Worm (Caenorhabditis elegans): ENCODE results near the gene B0303.7.

The B0303.7 gene

ce11 chrIII:8700289-8700957, 7.0 kb downstream of the B0303.7 start, which contains the start of the genes sdz-1 and vps-33.1 (continued):
- TF ChIP-seq hlh-4 (tag; optimal IDR thresholded peaks at IDR 0.05) (no peak), tbx-2 (tag; optimal IDR thresholded peaks at IDR 0.05) (peak; percentile 55), snpc-4 (tag; optimal IDR thresholded peaks at IDR 0.05) (peak; percentile 42), ces-1 (GFP tag; optimal IDR thresholded peaks at IDR 0.05) (no peak), ceh-63 (GFP tag; optimal IDR thresholded peaks at IDR 0.05) (no peak), nhr-85 (tag) (peak; percentile 63), egl-13 (tag; optimal IDR thresholded peaks at IDR 0.05) (peak; percentile 14), efl-3 (GFP tag; optimal IDR thresholded peaks at IDR 0.05) (no peak), nhr-237 (tag; optimal IDR thresholded peaks at IDR 0.05) (no peak), snu-23 (GFP tag; optimal IDR thresholded peaks at IDR 0.05) (peak; percentile 52), pax-3 (tag; optimal IDR thresholded peaks at IDR 0.05) (no peak), mdl-1 (tag; optimal IDR thresholded peaks at IDR 0.05) (peak in 1 of 2 experiments; percentile 58), fkh-8 (tag; optimal IDR thresholded peaks at IDR 0.05) (no peak), lin-39 (tag; optimal IDR thresholded peaks at IDR 0.05) (no peak), aha-1 (tag; optimal IDR thresholded peaks at IDR 0.05) (no peak), mab-9 (GFP tag; IDR thresholded peaks at IDR 0.05) (no peak), unc-86 (tag; optimal IDR thresholded peaks at IDR 0.05) (no peak), ztf-4 (tag; optimal IDR thresholded peaks at IDR 0.05) (no peak), skn-1 (tag; optimal IDR thresholded peaks at IDR 0.05) (peak; percentile 66), fos-1 (tag; optimal IDR thresholded peaks at IDR 0.05) (no peak), aly-2 (tag; optimal IDR thresholded peaks at IDR 0.05) (no peak), isw-1 (GFP tag; IDR thresholded peaks at IDR 0.05) (peak; percentile 33), pqm-1 (tag; optimal IDR thresholded peaks at IDR 0.05) (no peak), nhr-90 (tag; optimal IDR thresholded peaks at IDR 0.05; ENCODE audit: poor library complexity) (peak; percentile 46), sptf-1 (tag; optimal IDR thresholded peaks at IDR 0.05) (no peak), nhr-12 (tag; optimal IDR thresholded peaks at IDR 0.05) (no peak), vab-15 (tag; optimal IDR thresholded peaks at IDR 0.05) (no peak), unc-98 (GFP tag; IDR thresholded peaks at IDR 0.05) (no peak), nhr-28 (tag; optimal IDR thresholded peaks at IDR 0.05) (no peak), efl-1 (optimal IDR thresholded peaks at IDR 0.05) (peak; percentile 73 to 89), efl-1 (GFP tag; optimal IDR thresholded peaks at IDR 0.05 in 1 of 2) (peak; percentile 90 to 98), fkh-4 (tag; optimal IDR thresholded peaks at IDR 0.05; ENCODE audit: borderline replicate concordance) (peak; percentile 10), grh-1 (GFP tag; IDR thresholded peaks at IDR 0.05) (no peak), nhr-20 (tag; optimal IDR thresholded peaks at IDR 0.05) (peak; percentile 34), sox-4 (tag; optimal IDR thresholded peaks at IDR 0.05) (no peak), pag-3 (tag; optimal IDR thresholded peaks at IDR 0.05; ENCODE audit: borderline replicate concordance, insufficient read depth) (no peak), dpl-1 (GFP tag; optimal IDR thresholded peaks at IDR 0.05) (peak; percentile 73 to 89 (median 83)), Y116A8C.19 (tag; optimal IDR thresholded peaks at IDR 0.05; ENCODE audit: borderline replicate concordance) (no peak), xbp-1 (tag; optimal IDR thresholded peaks at IDR 0.05) (peak; percentile 23), tlp-1 (tag; optimal IDR thresholded peaks at IDR 0.05) (no peak), hpl-2 (GFP tag; optimal IDR thresholded peaks at IDR 0.05) (no peak), nhr-19 (GFP tag; conservative IDR thresholded peaks at IDR 0.05) (0 out of 2 replicates have a peak, but pooled peaks have one; percentile 17), lin-13 (GFP tag; optimal IDR thresholded peaks at IDR 0.05) (no peak), alr-1 (tag; optimal IDR thresholded peaks at IDR 0.05; ENCODE audit: borderline replicate concordance) (no peak), ceh-88 (GFP tag; IDR thresholded peaks at IDR 0.05) (no peak), sup-37 (GFP tag; optimal IDR thresholded peaks at IDR 0.05) (no peak), mep-1 (tag; optimal IDR thresholded peaks at IDR 0.05) (no peak)
